Fruit fly (Drosophila melanogaster): ENCODE data around the gene CG10589.

The CG10589 gene

DNA sequence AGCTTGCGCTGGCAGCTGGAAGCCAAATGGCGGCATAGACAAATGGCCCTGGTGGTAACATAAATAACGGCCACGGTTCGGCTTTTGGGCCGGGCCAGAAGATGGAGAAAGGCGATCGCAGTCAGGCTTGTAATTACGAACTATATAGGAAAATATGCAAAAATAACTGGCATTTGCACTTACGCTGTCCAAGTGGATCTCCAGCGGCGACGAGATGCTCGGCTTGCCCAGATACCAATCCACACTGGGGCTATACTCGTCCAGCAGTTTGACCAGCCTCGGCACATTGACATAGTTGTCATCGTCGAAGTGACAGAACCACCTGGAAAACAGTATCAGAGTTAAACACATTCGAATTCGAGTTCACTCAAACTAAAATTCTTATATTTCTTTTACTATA is at the start of gene CG10589:
TSS of gene CG10589 (plus strand) at position 301 of the 400 bp plus-strand sequence.
- TF ChIP-seq noc (tag; optimal IDR thresholded peaks at IDR 0.05) = no peak

dm6 chr3L:20883969-20884368 is 43.7 kb upstream of the CG10589 start:
- no peak for TF ChIP-seq noc (tag; optimal IDR thresholded peaks at IDR 0.05)

DNA sequence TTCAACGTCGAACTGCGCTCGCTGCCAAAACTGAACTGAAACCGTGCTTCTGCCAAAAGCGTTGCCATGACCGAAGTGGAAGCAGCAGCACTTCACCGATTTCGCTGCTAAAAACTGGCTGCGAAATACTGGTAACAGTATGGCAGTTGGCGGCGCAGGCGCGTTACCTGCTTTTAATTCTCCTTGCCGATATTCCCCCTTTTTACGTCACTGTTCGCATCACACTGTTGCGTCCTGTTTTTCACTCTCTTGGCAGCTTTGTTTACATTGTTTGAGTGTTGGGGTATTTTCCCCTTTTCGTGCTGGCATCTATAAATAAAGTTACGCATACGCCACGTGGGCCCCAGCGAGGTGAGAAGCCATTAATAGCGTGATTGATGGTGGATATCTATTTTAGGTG is 42.5 kb upstream of the CG10589 start, which contains the start of gene CG32432:
TSS of gene CG32432 (minus strand) at position 17 of the 400 bp plus-strand sequence.
- TF ChIP-seq noc (tag; optimal IDR thresholded peaks at IDR 0.05) = no peak

dm6 chr3L:20897317-20897716 is 30.3 kb upstream of the CG10589 start, which contains the start of the genes Sfp77F and CG43931:
Gene Sfp77F (minus strand): TSS chr3L:20897417.
Gene CG43931 (plus strand): TSS chr3L:20897557.
- TF ChIP-seq noc (tag; optimal IDR thresholded peaks at IDR 0.05) = no peak

DNA sequence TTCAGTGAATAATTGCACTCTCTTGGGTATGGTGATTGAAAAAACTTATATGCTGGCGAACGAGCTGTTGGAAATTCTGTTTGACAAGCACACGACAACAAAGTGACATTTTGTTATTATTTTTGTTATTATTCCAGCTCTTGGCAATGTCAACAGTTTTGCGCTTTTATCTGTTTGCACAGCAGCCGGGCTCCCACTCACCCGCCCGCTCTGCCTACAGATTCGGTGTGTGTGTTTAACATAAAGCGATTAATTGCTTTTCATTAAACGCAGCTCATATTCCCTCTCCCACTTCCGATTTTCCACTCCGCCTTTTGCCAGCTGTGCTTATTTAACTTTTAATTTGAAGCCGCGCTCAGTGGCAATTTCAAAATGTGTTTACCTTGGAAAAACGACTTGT is 26.6 kb upstream of the CG10589 start:
- no peak for TF ChIP-seq noc (tag; optimal IDR thresholded peaks at IDR 0.05)

DNA sequence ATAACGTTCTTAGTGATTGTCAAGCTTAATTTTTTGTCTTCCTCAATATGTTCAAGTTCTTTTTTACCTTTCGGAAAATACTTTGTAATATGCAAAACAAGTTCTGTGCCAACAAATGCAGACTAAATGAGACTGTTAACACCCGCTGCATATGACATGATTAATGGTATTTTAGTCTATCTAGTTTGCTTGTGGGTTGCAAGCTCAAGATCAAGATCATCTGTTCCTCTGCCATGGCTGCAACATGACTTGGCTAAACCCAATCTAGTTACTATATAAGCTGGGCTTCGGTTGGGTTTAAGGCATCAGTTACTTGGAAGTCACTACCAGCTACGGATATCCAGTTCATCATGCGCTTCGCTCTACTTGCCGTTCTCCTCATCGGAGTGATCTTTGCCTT is 22.1 kb upstream of the CG10589 start, which contains the start of gene CG11458:
TSS of gene CG11458 (plus strand) at position 301 of the 400 bp plus-strand sequence.
- TF ChIP-seq noc (tag; optimal IDR thresholded peaks at IDR 0.05) = no peak

dm6 chr3L:20906959-20907358 is 20.7 kb upstream of the CG10589 start:
- TF ChIP-seq noc (tag; optimal IDR thresholded peaks at IDR 0.05) = no peak

DNA sequence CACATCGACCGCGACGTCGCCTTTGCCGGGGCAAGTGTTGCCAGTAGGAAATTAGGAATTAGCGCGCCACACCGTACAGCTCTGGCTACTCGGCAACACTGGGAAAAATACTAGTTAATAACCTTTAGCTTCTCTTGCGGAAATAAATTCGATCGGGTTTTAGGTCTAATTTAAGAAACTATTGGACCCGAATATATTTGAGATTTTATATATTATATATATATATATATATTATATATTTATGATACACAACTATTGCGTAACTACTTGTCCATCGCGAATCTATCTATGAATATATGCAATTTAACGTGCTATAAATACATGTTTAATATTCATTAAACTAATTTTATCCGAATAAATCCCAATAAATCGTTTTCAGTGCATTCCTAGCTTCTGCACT is 13.3 kb upstream of the CG10589 start:
- TF ChIP-seq noc (tag; optimal IDR thresholded peaks at IDR 0.05) = no peak

- TF ChIP-seq noc (tag; optimal IDR thresholded peaks at IDR 0.05) = no peak
Observed at dm6 chr3L:20915111-20915510, 12.5 kb upstream of the CG10589 start.

DNA sequence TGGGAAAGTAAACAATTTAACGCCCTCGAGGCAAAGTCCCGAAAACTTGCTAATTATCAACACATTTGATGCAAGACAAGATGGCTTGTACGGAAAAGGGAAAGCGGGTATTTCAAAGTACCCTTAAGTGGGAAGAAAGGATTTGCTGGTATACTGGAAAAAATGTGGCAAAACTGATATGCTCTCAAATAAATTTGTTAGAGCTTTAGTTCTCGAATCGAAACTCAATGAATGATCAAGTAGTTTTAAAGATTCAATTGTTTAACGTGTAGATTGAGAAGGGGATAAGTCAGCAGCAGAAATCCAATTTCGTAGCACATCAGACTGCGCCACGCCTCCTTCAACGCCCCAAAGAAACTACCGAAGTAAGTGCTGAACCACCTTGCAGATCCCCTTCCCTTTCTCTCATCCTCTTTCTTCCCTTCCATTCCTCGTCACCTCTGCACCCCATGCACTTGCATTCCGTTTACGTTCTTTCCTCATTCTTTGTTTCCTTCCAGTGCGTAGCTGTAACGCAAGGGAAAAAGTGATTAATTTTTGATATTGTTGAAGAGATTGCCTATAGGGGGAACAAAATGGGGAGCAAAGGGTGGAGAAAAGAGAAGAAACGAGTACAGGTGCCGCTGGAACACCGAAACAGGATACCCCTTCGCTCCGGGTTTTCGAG is 10.5 kb upstream of the CG10589 start:
- TF ChIP-seq noc (tag; optimal IDR thresholded peaks at IDR 0.05) = no peak

- no peak for TF ChIP-seq noc (tag; optimal IDR thresholded peaks at IDR 0.05)
Observed at dm6 chr3L:20918945-20919344, 8.7 kb upstream of the CG10589 start.

DNA sequence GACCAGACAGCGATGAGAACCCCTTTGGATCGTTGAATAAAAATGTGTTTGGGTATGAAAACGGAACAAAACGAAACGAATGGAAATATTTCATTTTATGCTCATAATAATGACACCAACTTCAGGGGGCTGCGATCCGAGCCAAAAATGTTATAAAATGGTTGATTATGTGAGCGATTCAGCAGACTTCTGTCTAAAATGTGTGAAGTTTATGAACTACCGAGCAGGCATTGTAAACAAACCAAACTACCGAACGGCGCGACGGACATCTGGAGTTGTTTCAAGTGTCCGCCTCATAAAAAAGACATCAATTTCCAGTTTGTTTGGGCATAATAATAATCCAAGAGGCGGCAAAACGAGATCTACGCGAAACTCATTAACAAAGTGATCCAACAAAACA is 7.1 kb upstream of the CG10589 start:
- no peak for TF ChIP-seq noc (tag; optimal IDR thresholded peaks at IDR 0.05)

- no peak for TF ChIP-seq noc (tag; optimal IDR thresholded peaks at IDR 0.05)
Observed at dm6 chr3L:20921859-20922258, 5.8 kb upstream of the CG10589 start.

DNA sequence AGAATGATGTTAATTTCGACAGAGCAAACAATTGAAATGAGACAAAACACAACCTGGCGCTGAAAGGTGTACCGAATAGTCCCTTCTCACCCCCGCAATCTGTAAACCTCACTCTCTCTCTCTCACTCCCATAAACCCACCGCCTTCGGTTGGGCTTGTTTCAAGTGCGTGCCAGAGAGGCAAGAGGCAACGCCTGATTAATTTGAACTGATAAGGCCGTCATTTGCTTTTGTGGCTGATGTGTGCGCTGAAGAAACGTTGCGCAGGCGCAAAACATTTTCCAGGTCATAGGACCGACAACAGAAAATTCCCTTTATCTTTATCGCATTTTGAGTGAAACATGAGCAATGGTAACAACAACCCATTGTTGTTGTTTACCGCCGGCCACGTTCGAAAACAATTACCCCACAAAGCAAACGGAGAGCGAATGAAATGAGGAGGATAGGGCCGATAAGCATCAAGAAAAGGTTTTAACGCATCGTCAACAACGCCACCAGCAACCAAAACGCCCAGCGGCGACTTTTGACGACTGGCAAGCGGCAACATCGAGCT is 5.3 kb upstream of the CG10589 start:
- no peak for TF ChIP-seq noc (tag; optimal IDR thresholded peaks at IDR 0.05)

- TF ChIP-seq noc (tag; optimal IDR thresholded peaks at IDR 0.05) = no peak
Observed at dm6 chr3L:20923030-20923591, 4.5 kb upstream of the CG10589 start.

- TF ChIP-seq noc (tag; optimal IDR thresholded peaks at IDR 0.05) = no peak
Observed at dm6 chr3L:20929418-20929817, 1.8 kb downstream of the CG10589 start.

All from whole organism, larva.